Fruit fly (Drosophila melanogaster): ENCODE measurements around the gene CG15312.

Gene CG15312

dm6 chrX:10088023-10088913 is 17.6 kb upstream of the CG15312 start (continued):
- TF ChIP-seq Hsf (GFP tag; optimal IDR thresholded peaks at IDR 0.05) (peak; percentile 55), CG3847 (GFP tag; IDR thresholded peaks at IDR 0.05) (peak; percentile 29; the same call in 1 of the 2 replicates), dmrt99B (tag; optimal IDR thresholded peaks at IDR 0.05) (peak; percentile 64), PHDP (tag; optimal IDR thresholded peaks at IDR 0.05) (peak; percentile 62), so (GFP tag; IDR thresholded peaks at IDR 0.05) (0 out of 3 replicates have a peak, but pooled peaks have one; percentile 46), vfl (GFP tag; optimal IDR thresholded peaks at IDR 0.05) (peak; percentile 23), CG6854 (GFP tag; optimal IDR thresholded peaks at IDR 0.05) (no peak), CG3838 (GFP tag; optimal IDR thresholded peaks at IDR 0.05) (no peak), Nf-YA (GFP tag; IDR thresholded peaks at IDR 0.05) (peak; percentile 35; the same call in 1 of the 2 replicates), BEAF-32 (GFP tag; optimal IDR thresholded peaks at IDR 0.05) (no peak), z (GFP tag; IDR thresholded peaks at IDR 0.05) (no peak), sima (GFP tag; optimal IDR thresholded peaks at IDR 0.05) (no peak), hkb (optimal IDR thresholded peaks at IDR 0.05) (no peak), hkb (GFP tag; IDR thresholded peaks at IDR 0.05) (peak; percentile 79), fd102C (GFP tag; optimal IDR thresholded peaks at IDR 0.05) (peak; percentile 72), CG4328 (GFP tag; optimal IDR thresholded peaks at IDR 0.05) (no peak), Aef1 (GFP tag; IDR thresholded peaks at IDR 0.05) (peak; percentile 62; the same call in 2 of the 3 replicates), Asciz (GFP tag; optimal IDR thresholded peaks at IDR 0.05) (peak; percentile 26), al (GFP tag; IDR thresholded peaks at IDR 0.05) (no peak), CG6683 (GFP tag; optimal IDR thresholded peaks at IDR 0.05) (no peak), stc (GFP tag; IDR thresholded peaks at IDR 0.05) (peak; percentile 55; the same call in 1 of the 2 replicates), usp (GFP tag; optimal IDR thresholded peaks at IDR 0.05) (no peak), CG11247 (GFP tag; IDR thresholded peaks at IDR 0.05) (peak; percentile 37; the same call in 1 of the 2 replicates), crp (GFP tag; optimal IDR thresholded peaks at IDR 0.05) (no peak), Gug (GFP tag; IDR thresholded peaks at IDR 0.05) (peak; percentile 34; the same call in 1 of the 4 replicates), tap (tag; optimal IDR thresholded peaks at IDR 0.05) (no peak), da (GFP tag; optimal IDR thresholded peaks at IDR 0.05) (no peak), Nf-YC (tag; optimal IDR thresholded peaks at IDR 0.05) (no peak), mirr (GFP tag; optimal IDR thresholded peaks at IDR 0.05) (no peak), CrebB (tag; optimal IDR thresholded peaks at IDR 0.05) (no peak), abd-A (tag; optimal IDR thresholded peaks at IDR 0.05) (no peak), CG31365 (tag; optimal IDR thresholded peaks at IDR 0.05) (no peak), Dp (GFP tag; optimal IDR thresholded peaks at IDR 0.05) (no peak), exex (tag; optimal IDR thresholded peaks at IDR 0.05) (no peak), Blimp-1 (GFP tag; optimal IDR thresholded peaks at IDR 0.05) (peak; percentile 38), CG11085 (GFP tag; IDR thresholded peaks at IDR 0.05) (0 out of 2 replicates have a peak, but pooled peaks have one; percentile 27), CG17385 (GFP tag; optimal IDR thresholded peaks at IDR 0.05) (peak; percentile 79), Sry-δ (GFP tag; optimal IDR thresholded peaks at IDR 0.05) (no peak), CG14710 (tag; optimal IDR thresholded peaks at IDR 0.05) (peak; percentile 57), Jarid2 (GFP tag; optimal IDR thresholded peaks at IDR 0.05) (no peak), D19B (GFP tag; optimal IDR thresholded peaks at IDR 0.05) (no peak), bcd (GFP tag; optimal IDR thresholded peaks at IDR 0.05) (peak; percentile 46), CG9817 (tag; optimal IDR thresholded peaks at IDR 0.05) (peak; percentile 27), D (optimal IDR thresholded peaks at IDR 0.05) (no peak), D (GFP tag; optimal IDR thresholded peaks at IDR 0.05) (peak; percentile 48), Abd-B (GFP tag; optimal IDR thresholded peaks at IDR 0.05) (peak; percentile 25), prd (optimal IDR thresholded peaks at IDR 0.05) (no peak), prd (GFP tag; IDR thresholded peaks at IDR 0.05) (peak; percentile 89), Fer3 (tag; optimal IDR thresholded peaks at IDR 0.05) (peak; percentile 0)
